Worm (Caenorhabditis elegans): ENCODE measurements around the gene tasp-1.

tasp-1 gene

ce11 chrIII:10742382-10742860, 16.7 kb upstream of the tasp-1 start, which contains the start of the genes tbb-1 and rib-2 (continued):
- TF ChIP-seq egl-44 (GFP tag; IDR thresholded peaks at IDR 0.05) (peak; percentile 83), lir-1 (GFP tag; conservative IDR thresholded peaks at IDR 0.05) (peak; percentile 85), rpc-1 (optimal IDR thresholded peaks at IDR 0.05) (no peak), rpc-1 (tag; optimal IDR thresholded peaks at IDR 0.05) (no peak), ccch-3 (GFP tag; optimal IDR thresholded peaks at IDR 0.05) (no peak), sdz-38 (tag; optimal IDR thresholded peaks at IDR 0.05) (no peak), ztf-28 (GFP tag; IDR thresholded peaks at IDR 0.05) (peak; percentile 93), snpc-1.1 (tag; optimal IDR thresholded peaks at IDR 0.05; ENCODE audit: insufficient read depth) (peak; percentile 77), tbp1 (GFP tag; optimal IDR thresholded peaks at IDR 0.05) (peak; percentile 76), dox-1 (GFP tag; IDR thresholded peaks at IDR 0.05) (peak; percentile 99), F39B2.1 (GFP tag; IDR thresholded peaks at IDR 0.05) (no peak), snpc-1.3 (tag; optimal IDR thresholded peaks at IDR 0.05; ENCODE audit: insufficient read depth) (peak; percentile 68), egl-18 (GFP tag; IDR thresholded peaks at IDR 0.05) (no peak), ceh-40 (GFP tag; IDR thresholded peaks at IDR 0.05) (no peak), ztf-18 (tag; optimal IDR thresholded peaks at IDR 0.05) (peak; percentile 86), B0035.1 (tag; optimal IDR thresholded peaks at IDR 0.05) (peak; percentile 17), lin-54 (GFP tag; optimal IDR thresholded peaks at IDR 0.05) (peak; percentile 99), ztf-26 (tag; optimal IDR thresholded peaks at IDR 0.05) (peak; percentile 54), nfya-2 (GFP tag; IDR thresholded peaks at IDR 0.05) (peak; percentile 56; the same call in 1 of the 2 replicates), C17E4.6 (GFP tag; IDR thresholded peaks at IDR 0.05) (peak; percentile 95), let-607 (tag; optimal IDR thresholded peaks at IDR 0.05) (peak; percentile 97), F57C9.4 (tag; optimal IDR thresholded peaks at IDR 0.05) (no peak), F23B12.7 (tag; optimal IDR thresholded peaks at IDR 0.05; ENCODE audit: insufficient read depth) (peak; percentile 93), ceh-79 (tag; optimal IDR thresholded peaks at IDR 0.05) (no peak), F49E8.2 (tag; optimal IDR thresholded peaks at IDR 0.05; ENCODE audit: insufficient read depth) (peak; percentile 95), pbrm-1 (GFP tag; IDR thresholded peaks at IDR 0.05) (peak; percentile 96), F10E7.11 (tag; optimal IDR thresholded peaks at IDR 0.05) (no peak), cebp-2 (GFP tag; IDR thresholded peaks at IDR 0.05) (no peak), ekl-4 (GFP tag; IDR thresholded peaks at IDR 0.05) (peak; percentile 96), hmg-20 (GFP tag; IDR thresholded peaks at IDR 0.05) (peak; percentile 57; the same call in 1 of the 2 replicates), mcd-1 (GFP tag; IDR thresholded peaks at IDR 0.05) (peak; percentile 98), ceh-100 (GFP tag; IDR thresholded peaks at IDR 0.05) (peak; percentile 87), dpl-1 (GFP tag; optimal IDR thresholded peaks at IDR 0.05) (peak; percentile 99), Y56A3A.18 (GFP tag; IDR thresholded peaks at IDR 0.05) (no peak), F52B5.7 (tag; optimal IDR thresholded peaks at IDR 0.05) (peak; percentile 44), B0261.1 (tag; optimal IDR thresholded peaks at IDR 0.05) (no peak), nfyb-1 (GFP tag; IDR thresholded peaks at IDR 0.05) (peak; percentile 91), lsl-1 (GFP tag; optimal IDR thresholded peaks at IDR 0.05) (peak; percentile 92), Y95B8A.8 (GFP tag; IDR thresholded peaks at IDR 0.05) (peak; percentile 99), ets-4 (GFP tag; optimal IDR thresholded peaks at IDR 0.05) (peak; percentile 85), F57A8.1 (GFP tag; optimal IDR thresholded peaks at IDR 0.05) (no peak), Y67H2A.10 (GFP tag; conservative IDR thresholded peaks at IDR 0.05) (peak; percentile 94), pha-4 (tag; optimal IDR thresholded peaks at IDR 0.05) (peak; percentile 41), athp-1 (tag; optimal IDR thresholded peaks at IDR 0.05) (peak; percentile 97), mxl-1 (tag; optimal IDR thresholded peaks at IDR 0.05) (no peak), lsy-27 (tag; optimal IDR thresholded peaks at IDR 0.05; ENCODE audit: borderline replicate concordance, insufficient read depth) (no peak), tbx-9 (tag; optimal IDR thresholded peaks at IDR 0.05; ENCODE audit: borderline replicate concordance) (no peak), C06A6.2 (GFP tag; conservative IDR thresholded peaks at IDR 0.05) (peak; percentile 47; the same call in 1 of the 2 replicates)

All from whole organism, young adult.